Worm (Caenorhabditis elegans) whole organism, L4 larva: Measurements from ENCODE around the gene ash-2.

Experiments
- F10B5.3 ChIP-seq: sonication (generic microtip); optimal IDR thresholded peaks from 2 replicates; lab custom pipeline; 2016; ENCODE audit warnings: mild to moderate bottlenecking, missing genetic modification characterization, missing compliant biosample characterization
- R02D3.7 ChIP-seq: fragments of 150-350 bp; sonication (generic microtip); optimal IDR thresholded peaks from 3 replicates; lab custom pipeline; 2014; ENCODE audit warnings: missing biosample characterization, missing genetic modification characterization
- Y75B8A.6 ChIP-seq: fragments of 200-800 bp; sonication (Bioruptor generic); IDR thresholded peaks from 2 replicates; pipeline ENCODE4 v1.3.6; 2022; ENCODE audit warnings: missing genetic modification reagents, missing genetic modification characterization, missing compliant biosample characterization
- ZK337.2 ChIP-seq: fragments of 200-800 bp; sonication (Bioruptor generic); IDR thresholded peaks from 2 replicates; pipeline ENCODE4 v1.3.6; 2022; ENCODE audit warnings: missing genetic modification reagents, missing genetic modification characterization, missing compliant biosample characterization
- aha-1 ChIP-seq: fragments of 150-350 bp; peaks from one replicate; lab custom pipeline; 2014; ENCODE audit warnings: missing biosample characterization, missing genetic modification characterization
- ceh-20 ChIP-seq: fragments of 200-800 bp; sonication (Bioruptor generic); IDR thresholded peaks from 2 replicates; pipeline ENCODE4 v1.3.6; 2022; ENCODE audit warnings: missing genetic modification reagents, missing genetic modification characterization, missing compliant biosample characterization
- daf-8 ChIP-seq: fragments of 200-800 bp; sonication (Bioruptor generic); IDR thresholded peaks from 2 replicates; pipeline ENCODE4 v1.3.6; 2022; ENCODE audit warnings: missing genetic modification characterization, missing compliant biosample characterization
- dmd-6 ChIP-seq: fragments of 200-800 bp; sonication (Bioruptor generic); IDR thresholded peaks from 2 replicates; pipeline ENCODE4 v1.3.6; 2022; ENCODE audit warnings: missing genetic modification reagents, missing genetic modification characterization, missing compliant biosample characterization
- dmd-9 ChIP-seq: fragments of 200-800 bp; sonication (Bioruptor generic); IDR thresholded peaks from 2 replicates; pipeline ENCODE4 v1.3.6; 2022; ENCODE audit warnings: missing genetic modification reagents, missing genetic modification characterization, missing compliant biosample characterization
- gei-8 ChIP-seq: fragments of 200-800 bp; sonication (Bioruptor generic); optimal IDR thresholded peaks from 2 replicates; lab custom pipeline; 2018; ENCODE audit warnings: mild to moderate bottlenecking, missing genetic modification characterization, missing compliant biosample characterization
- hlh-30 ChIP-seq: sonication (generic microtip); optimal IDR thresholded peaks from 2 replicates; lab custom pipeline; 2017; ENCODE audit warnings: antibody characterized with exemption, mild to moderate bottlenecking, missing genetic modification characterization, missing compliant biosample characterization; ENCODE audit not compliant: insufficient read depth
- lin-29 ChIP-seq: fragments of 200-800 bp; sonication (Bioruptor generic); IDR thresholded peaks from 2 replicates; pipeline ENCODE4 v1.3.6; 2022; ENCODE audit warnings: missing genetic modification reagents, missing genetic modification characterization, missing compliant biosample characterization
- lin-39 ChIP-seq: fragments of 150-350 bp; optimal IDR thresholded peaks from 2 replicates; lab custom pipeline; 2014; ENCODE audit warnings: missing biosample characterization, missing genetic modification reagents, missing genetic modification characterization
- lir-3 ChIP-seq: sonication (generic microtip); optimal IDR thresholded peaks from 2 replicates; lab custom pipeline; 2016; ENCODE audit warnings: mild to moderate bottlenecking, missing genetic modification characterization, missing compliant biosample characterization
- lsy-2 ChIP-seq, 2 experiments: fragments of 150-350 bp in 1 of 2; sonication (generic microtip) in 1 of 2; optimal IDR thresholded peaks; 2 replicates each; lab custom pipeline; 2014 to 2017; ENCODE audit warnings: missing biosample characterization in 2 of 2, missing genetic modification characterization in 2 of 2
- madf-5 ChIP-seq, 2 experiments: fragments of 200-800 bp; sonication (Bioruptor generic); IDR thresholded peaks; 2 replicates each; pipeline ENCODE4 v1.3.6; 2022; ENCODE audit warnings: missing compliant biosample characterization in 2 of 2, missing genetic modification characterization in 2 of 2
- mdt-29 ChIP-seq: fragments of 200-800 bp; sonication (Bioruptor generic); IDR thresholded peaks from 2 replicates; pipeline ENCODE4 v1.3.6; 2022; ENCODE audit warnings: missing genetic modification reagents, missing genetic modification characterization, missing compliant biosample characterization
- nhr-102 ChIP-seq: sonication (generic microtip); optimal IDR thresholded peaks from 2 replicates; lab custom pipeline; 2016; ENCODE audit warnings: mild to moderate bottlenecking, missing genetic modification characterization, moderate library complexity, missing compliant biosample characterization
- nhr-11 ChIP-seq: fragments of 150-350 bp; optimal IDR thresholded peaks from 2 replicates; lab custom pipeline; 2014; ENCODE audit warnings: missing biosample characterization, missing genetic modification characterization
- nhr-111 ChIP-seq: fragments of 200-800 bp; sonication (Bioruptor generic); optimal IDR thresholded peaks from 2 replicates; lab custom pipeline; 2018; ENCODE audit warnings: mild to moderate bottlenecking, missing genetic modification characterization, missing compliant biosample characterization
- nhr-237 ChIP-seq: sonication (generic microtip); optimal IDR thresholded peaks from 2 replicates; lab custom pipeline; 2017; ENCODE audit warnings: missing biosample characterization, missing genetic modification characterization
- nhr-25 ChIP-seq: sonication (generic microtip); optimal IDR thresholded peaks from 2 replicates; lab custom pipeline; 2017; ENCODE audit warnings: missing genetic modification characterization, mild to moderate bottlenecking, missing compliant biosample characterization, antibody characterized with exemption, moderate library complexity, borderline replicate concordance; ENCODE audit not compliant: insufficient read depth
- nhr-76 ChIP-seq: fragments of 150-350 bp; optimal IDR thresholded peaks from 2 replicates; lab custom pipeline; 2014; ENCODE audit warnings: missing biosample characterization, missing genetic modification characterization
- nhr-77 ChIP-seq: fragments of 150-350 bp; optimal IDR thresholded peaks from 2 replicates; lab custom pipeline; 2014; ENCODE audit warnings: missing biosample characterization, missing genetic modification characterization
- php-3 ChIP-seq: fragments of 200-800 bp; sonication (Bioruptor generic); IDR thresholded peaks from 2 replicates; pipeline ENCODE4 v1.3.6; 2022; ENCODE audit warnings: missing genetic modification reagents, missing genetic modification characterization, missing compliant biosample characterization
- pqm-1 ChIP-seq: sonication (generic microtip); optimal IDR thresholded peaks from 2 replicates; lab custom pipeline; 2017; ENCODE audit warnings: missing biosample characterization, missing genetic modification characterization
- set-16 ChIP-seq: fragments of 200-800 bp; sonication (Bioruptor generic); IDR thresholded peaks from 2 replicates; pipeline ENCODE4 v1.3.6; 2022; ENCODE audit warnings: missing genetic modification reagents, missing genetic modification characterization, missing compliant biosample characterization
- snpc-1.2 ChIP-seq: fragments of 200-800 bp; sonication (Bioruptor generic); IDR thresholded peaks from 2 replicates; pipeline ENCODE4 v1.3.6; 2022; ENCODE audit warnings: missing genetic modification reagents, missing genetic modification characterization, missing compliant biosample characterization
- snpc-4 ChIP-seq: fragments of 150-350 bp; optimal IDR thresholded peaks from 2 replicates; lab custom pipeline; 2014; ENCODE audit warnings: missing biosample characterization, missing genetic modification characterization
- spr-1 ChIP-seq: sonication (generic microtip); optimal IDR thresholded peaks from 2 replicates; lab custom pipeline; 2016; ENCODE audit warnings: mild to moderate bottlenecking, missing genetic modification characterization, missing compliant biosample characterization
- tag-97 ChIP-seq: fragments of 200-800 bp; sonication (Bioruptor generic); IDR thresholded peaks from 2 replicates; pipeline ENCODE4 v1.3.6; 2022; ENCODE audit warnings: missing genetic modification characterization, missing compliant biosample characterization
- unc-39 ChIP-seq: sonication (generic microtip); optimal IDR thresholded peaks from 2 replicates; lab custom pipeline; 2017; ENCODE audit warnings: missing biosample characterization, missing genetic modification characterization
- unc-62 ChIP-seq, 3 experiments: fragments of 150-350 bp in 1 of 3; sonication (generic microtip); optimal IDR thresholded peaks in 2 of 3; peaks in 1 of 3; 1 replicate in 1 of 3; 2 replicates in 2 of 3; lab custom pipeline; 2014 to 2017; ENCODE audit warnings: missing biosample characterization in 3 of 3, missing genetic modification characterization in 3 of 3, missing genetic modification reagents in 3 of 3, missing genotype in 1 of 3
- zfp-3 ChIP-seq: fragments of 200-800 bp; sonication (Bioruptor generic); conservative IDR thresholded peaks from 2 replicates; pipeline ENCODE4 v1.3.6; 2022; ENCODE audit warnings: missing genetic modification reagents, missing genetic modification characterization, missing compliant biosample characterization
- zip-11 ChIP-seq: fragments of 200-800 bp; sonication (Bioruptor generic); IDR thresholded peaks from 2 replicates; pipeline ENCODE4 v1.3.6; 2022; ENCODE audit warnings: missing genetic modification characterization, missing compliant biosample characterization
- zip-2 ChIP-seq: fragments of 150-350 bp; optimal IDR thresholded peaks from 2 replicates; lab custom pipeline; 2014; ENCODE audit warnings: missing biosample characterization, missing genetic modification characterization
- ztf-11 ChIP-seq: fragments of 150-350 bp; optimal IDR thresholded peaks from 2 replicates; lab custom pipeline; 2014; ENCODE audit warnings: missing biosample characterization, missing genetic modification characterization

ash-2 gene

ce11 chrII:11980110-11980509, 472 bp downstream of the ash-2 start (continued):
- TF ChIP-seq lir-3 (peak; percentile 72), nhr-111 (GFP tag; lab: Kevin White, UChicago) (no peak), nhr-76 (no peak), nhr-77 (peak; percentile 96), gei-8 (GFP tag; lab: Kevin White, UChicago) (no peak), pqm-1 (tag; lab: Kevin White, UChicago) (no peak), zfp-3 (GFP tag; lab: Robert Waterston, UW) (peak; percentile 89), lin-39 (tag; lab: Kevin White, UChicago) (no peak), tag-97 (GFP tag; lab: Robert Waterston, UW) (no peak), zip-2 (tag; lab: Kevin White, UChicago) (no peak), lsy-2 (tag; optimal IDR thresholded peaks at IDR 0.05; lab: Kevin White, UChicago) (peak; percentile 80 to 96), nhr-11 (tag; lab: Kevin White, UChicago) (peak; percentile 79), unc-39 (no peak)
- TF ChIP-seq, all 104 proteins: peak for 60

- peak; percentile 69 for TF ChIP-seq aha-1
- TF ChIP-seq tag-97 (GFP tag; lab: Robert Waterston, UW), result no peak
- no peak for TF ChIP-seq madf-5 (GFP tag; IDR thresholded peaks at IDR 0.05; lab: Robert Waterston, UW)
- TF ChIP-seq set-16 (GFP tag; lab: Robert Waterston, UW), result no peak
- no peak for TF ChIP-seq ZK337.2 (GFP tag; lab: Robert Waterston, UW)
Measured at ce11 chrII:11988724-11989123, 9.1 kb downstream of the ash-2 start, which contains the start of gene Y17G7B.3. Gene Y17G7B.3 (plus strand): TSS chrII:11989024.

- no peak for TF ChIP-seq spr-1
- TF ChIP-seq R02D3.7 (tag; lab: Kevin White, UChicago), result no peak
- TF ChIP-seq zfp-3 (GFP tag; lab: Robert Waterston, UW), result no peak
- no peak for TF ChIP-seq zip-11
- TF ChIP-seq ztf-11 (tag; lab: Kevin White, UChicago), result no peak
- TF ChIP-seq php-3 (GFP tag; lab: Robert Waterston, UW), result no peak
- TF ChIP-seq daf-8 (GFP tag; lab: Robert Waterston, UW), result no peak
- TF ChIP-seq hlh-30 (tag; lab: Kevin White, UChicago), result no peak
Measured at ce11 chrII:11992701-11993100, 13.1 kb downstream of the ash-2 start, which contains the start of gene dhps-1. Gene dhps-1 (plus strand): TSS chrII:11993001.

ce11 chrII:11994940-11995339, 15.3 kb downstream of the ash-2 start:
- TF ChIP-seq pqm-1 (tag; lab: Kevin White, UChicago) (no peak), unc-62 (GFP tag; optimal IDR thresholded peaks at IDR 0.05 in 1 of 2; lab: Kevin White, UChicago) (peak in 1 of 2 experiments; percentile 96), unc-62 (tag; optimal IDR thresholded peaks at IDR 0.05; lab: Kevin White, UChicago) (no peak)

- no peak for TF ChIP-seq nhr-25 (tag; lab: Kevin White, UChicago)
- no peak for TF ChIP-seq dmd-6 (GFP tag; lab: Robert Waterston, UW)
- no peak for TF ChIP-seq nhr-102 (tag; lab: Kevin White, UChicago)
- TF ChIP-seq F10B5.3 (tag; lab: Kevin White, UChicago), result no peak
- TF ChIP-seq Y75B8A.6 (GFP tag; lab: Robert Waterston, UW), result no peak
- no peak for TF ChIP-seq unc-39
- no peak for TF ChIP-seq lin-29 (GFP tag; lab: Robert Waterston, UW)
- TF ChIP-seq R02D3.7 (tag; lab: Kevin White, UChicago), result no peak
- TF ChIP-seq nhr-237 (tag; lab: Kevin White, UChicago), result no peak
- TF ChIP-seq dmd-9 (GFP tag; lab: Robert Waterston, UW), result no peak
- no peak for TF ChIP-seq mdt-29
- no peak for TF ChIP-seq nhr-77
- TF ChIP-seq spr-1, result no peak
- TF ChIP-seq ceh-20 (GFP tag; lab: Robert Waterston, UW), result no peak
- no peak for TF ChIP-seq zip-11
- no peak for TF ChIP-seq snpc-4
- TF ChIP-seq snpc-1.2 (GFP tag; lab: Robert Waterston, UW), result no peak
Measured at ce11 chrII:11998903-11999302, 19.3 kb downstream of the ash-2 start, which contains the start of gene Y17G7B.23. Gene Y17G7B.23 (plus strand): TSS chrII:11999203.
